4 worm cellular contexts compared by ENCODE assay signal in the genomic region with DNA sequence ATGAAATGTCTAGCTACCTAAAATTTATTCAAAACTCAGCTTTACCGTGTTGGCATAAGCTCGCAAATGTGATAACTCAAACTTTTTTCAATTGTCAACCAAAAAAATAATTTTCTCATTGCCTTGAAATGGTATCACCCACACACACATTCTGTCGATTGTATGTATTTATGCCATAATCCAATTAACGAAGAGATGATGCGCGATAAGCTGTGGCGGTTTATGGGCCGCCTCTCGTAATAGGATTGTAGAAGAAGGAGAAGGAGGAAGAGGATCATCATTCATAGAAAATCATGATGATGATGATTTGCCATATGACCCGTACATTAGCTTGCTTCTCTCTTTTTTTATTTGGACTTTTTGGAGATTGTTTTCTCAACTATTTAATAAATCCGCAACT.
TF ChIP-seq lines count a peak whose summit lies in the region.

No protein-coding gene starts in this region.

TF ChIP-seq in whole organism, L1 larva, 84 proteins besides CTCF, POLR2A, EP300 and RAD21:
- TF ChIP-seq aly-2 (tag; optimal IDR thresholded peaks at IDR 0.05; lab: Kevin White, UChicago) (no peak), xbp-1 (tag; optimal IDR thresholded peaks at IDR 0.05; lab: Kevin White, UChicago) (no peak), dsc-1 (tag; optimal IDR thresholded peaks at IDR 0.05; lab: Kevin White, UChicago) (peak; percentile 29), skn-1 (tag; optimal IDR thresholded peaks at IDR 0.05; lab: Kevin White, UChicago) (no peak), lsy-2 (tag; optimal IDR thresholded peaks at IDR 0.05; lab: Kevin White, UChicago) (no peak), zag-1 (tag; optimal IDR thresholded peaks at IDR 0.05; lab: Kevin White, UChicago) (no peak), nhr-85 (tag; lab: Kevin White, UChicago) (no peak), isw-1 (GFP tag; IDR thresholded peaks at IDR 0.05; lab: Robert Waterston, UW) (no peak), efl-1 (optimal IDR thresholded peaks at IDR 0.05; lab: Kevin White, UChicago) (no peak), efl-1 (GFP tag; optimal IDR thresholded peaks at IDR 0.05 in 1 of 2; lab: Kevin White, UChicago) (no peak), ceh-88 (GFP tag; IDR thresholded peaks at IDR 0.05; lab: Robert Waterston, UW) (no peak), alr-1 (tag; optimal IDR thresholded peaks at IDR 0.05; lab: Kevin White, UChicago; ENCODE audit: borderline replicate concordance) (no peak), blmp-1 (tag; optimal IDR thresholded peaks at IDR 0.05; lab: Kevin White, UChicago) (peak; percentile 36), nhr-71 (tag; optimal IDR thresholded peaks at IDR 0.05; lab: Kevin White, UChicago) (no peak), egl-13 (tag; optimal IDR thresholded peaks at IDR 0.05; lab: Kevin White, UChicago) (no peak), hlh-4 (tag; optimal IDR thresholded peaks at IDR 0.05; lab: Kevin White, UChicago) (no peak), irx-1 (tag; optimal IDR thresholded peaks at IDR 0.05; lab: Kevin White, UChicago) (no peak)

TF ChIP-seq in whole organism, L3 larva, 47 proteins besides CTCF, POLR2A, EP300 and RAD21:
- TF ChIP-seq nhr-28 (tag; optimal IDR thresholded peaks at IDR 0.05; lab: Kevin White, UChicago): no peak
- TF ChIP-seq fkh-10 (GFP tag; optimal IDR thresholded peaks at IDR 0.05; lab: Kevin White, UChicago): no peak
- TF ChIP-seq egl-5 (tag; optimal IDR thresholded peaks at IDR 0.05; lab: Kevin White, UChicago): peak; percentile 39

TF ChIP-seq in whole organism, late embryonic, 69 proteins besides CTCF, POLR2A, EP300 and RAD21:
- TF ChIP-seq unc-42 (tag; optimal IDR thresholded peaks at IDR 0.05; lab: Kevin White, UChicago) (peak; percentile 85), Y22D7AL.16 (tag; optimal IDR thresholded peaks at IDR 0.05; lab: Kevin White, UChicago) (no peak)

TF ChIP-seq in whole organism, mixed stage, embryonic, 35 proteins besides CTCF, POLR2A, EP300 and RAD21:
- TF ChIP-seq ces-1 (GFP tag; optimal IDR thresholded peaks at IDR 0.05; lab: Kevin White, UChicago) (peak; percentile 95), flh-1 (GFP tag; optimal IDR thresholded peaks at IDR 0.05; lab: Kevin White, UChicago) (no peak), elt-1 (tag; optimal IDR thresholded peaks at IDR 0.05; lab: Kevin White, UChicago; ENCODE audit: borderline replicate concordance, insufficient read depth) (peak; percentile 43)
